Worm (Caenorhabditis elegans): ENCODE results near the gene F27B3.6.

F27B3.6 gene

DNA sequence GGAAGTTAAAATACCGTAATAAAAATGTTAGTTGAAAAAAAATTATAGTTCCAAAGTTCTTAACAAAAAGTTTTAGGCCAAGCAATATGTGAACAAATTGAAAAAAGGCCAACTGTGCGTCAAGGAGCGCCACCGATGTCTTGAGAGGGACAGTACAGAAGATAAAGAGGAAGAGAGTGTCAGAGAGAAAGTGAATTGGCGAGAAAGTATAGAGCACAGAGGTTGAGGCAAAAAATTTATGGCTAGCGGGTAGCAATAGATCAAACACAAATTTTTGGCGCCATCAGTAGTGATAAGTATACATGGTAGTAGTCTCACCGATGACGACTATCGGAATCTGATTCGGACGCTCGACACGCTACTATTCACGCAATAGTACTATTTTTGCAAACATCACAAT, 25.9 kb upstream of the F27B3.6 start:
- TF ChIP-seq nhr-76 (tag; optimal IDR thresholded peaks at IDR 0.05) (no peak), ceh-39 (tag; optimal IDR thresholded peaks at IDR 0.05) (no peak), cnd-1 (tag; optimal IDR thresholded peaks at IDR 0.05) (no peak), hlh-1 (tag; optimal IDR thresholded peaks at IDR 0.05) (no peak), tbx-8 (GFP tag; optimal IDR thresholded peaks at IDR 0.05) (no peak), mls-2 (tag; optimal IDR thresholded peaks at IDR 0.05) (no peak), M03D4.4 (tag; optimal IDR thresholded peaks at IDR 0.05) (no peak)

DNA sequence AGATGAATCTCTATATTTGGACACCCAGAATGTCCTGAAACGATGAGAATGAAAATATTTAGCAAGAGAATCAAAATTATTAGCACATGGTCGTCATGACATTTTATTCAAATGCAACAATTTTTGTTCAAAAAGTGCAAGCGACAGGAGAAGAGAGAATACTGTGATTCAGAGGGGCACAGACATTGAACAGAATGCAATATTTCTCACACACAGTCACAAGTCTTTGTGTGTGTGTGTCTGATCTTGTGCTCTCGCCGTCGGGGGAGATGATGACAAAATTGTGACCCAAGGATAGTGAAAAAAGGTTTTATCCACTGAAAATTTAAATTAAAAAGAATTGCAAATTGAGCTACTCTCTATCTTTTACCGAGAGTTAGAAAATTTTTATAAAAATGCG, 24.8 kb upstream of the F27B3.6 start:
- TF ChIP-seq bed-3 (GFP tag; optimal IDR thresholded peaks at IDR 0.05) = no peak
- no peak for TF ChIP-seq ceh-39 (tag; optimal IDR thresholded peaks at IDR 0.05)
- no peak for TF ChIP-seq lsy-2 (tag; optimal IDR thresholded peaks at IDR 0.05)
- TF ChIP-seq ceh-43 (GFP tag; optimal IDR thresholded peaks at IDR 0.05) = no peak
- TF ChIP-seq cnd-1 (tag; optimal IDR thresholded peaks at IDR 0.05) = no peak

DNA sequence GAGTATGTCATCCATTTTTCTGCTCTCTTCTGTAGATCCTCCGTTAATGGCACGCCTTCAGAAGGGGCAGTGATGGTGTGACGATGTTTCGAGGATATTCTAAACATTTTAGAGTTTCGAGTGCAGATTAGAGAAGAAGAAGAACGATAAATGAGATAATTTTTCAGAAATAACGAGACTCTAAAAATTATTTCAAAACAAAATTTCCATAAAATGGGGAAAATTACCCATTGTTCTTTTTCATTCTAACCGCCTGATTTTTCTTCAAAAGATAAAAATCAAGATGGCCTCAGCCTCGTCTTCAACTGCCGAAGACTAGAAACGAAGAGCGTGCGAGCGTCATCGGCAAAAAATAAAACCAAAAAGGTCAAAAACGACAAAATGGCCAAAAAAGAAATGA, 22.7 kb upstream of the F27B3.6 start, which contains the start of gene let-765:
Gene let-765 (minus strand): TSS at position 101 of the 400 bp plus-strand sequence.
- TF ChIP-seq lin-13 (tag; optimal IDR thresholded peaks at IDR 0.05) = no peak
- TF ChIP-seq M03D4.4 (tag; optimal IDR thresholded peaks at IDR 0.05) = no peak
- no peak for TF ChIP-seq ztf-11 (tag; optimal IDR thresholded peaks at IDR 0.05)
- no peak for TF ChIP-seq snpc-4 (tag; optimal IDR thresholded peaks at IDR 0.05)
- TF ChIP-seq mls-2 (tag; optimal IDR thresholded peaks at IDR 0.05) = no peak
- no peak for TF ChIP-seq unc-120 (tag; optimal IDR thresholded peaks at IDR 0.05; ENCODE audit: poor library complexity, severe bottlenecking)
- no peak for TF ChIP-seq mep-1 (tag; optimal IDR thresholded peaks at IDR 0.05)

DNA sequence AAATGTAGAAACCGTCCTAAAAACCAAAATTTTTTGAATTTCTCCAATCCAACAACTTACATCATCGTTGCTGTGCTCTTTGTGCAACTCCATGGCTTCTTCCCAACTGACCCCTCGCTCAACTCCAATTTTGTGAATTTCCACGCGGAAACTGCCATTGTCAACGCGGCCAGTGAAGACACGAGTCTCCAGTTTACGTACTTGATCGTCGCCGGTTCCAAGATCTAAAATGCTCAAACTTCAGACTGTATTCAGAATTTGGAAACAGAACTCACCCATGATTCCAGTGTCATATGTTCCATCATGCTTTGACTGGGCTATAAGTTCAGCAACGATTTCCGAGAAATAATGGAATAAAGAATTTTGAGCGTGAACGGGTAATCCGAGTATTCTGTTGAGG, 15.7 kb upstream of the F27B3.6 start:
- no peak for TF ChIP-seq mls-2 (tag; optimal IDR thresholded peaks at IDR 0.05)
- no peak for TF ChIP-seq nhr-28 (tag; optimal IDR thresholded peaks at IDR 0.05)
- no peak for TF ChIP-seq hlh-1 (tag; optimal IDR thresholded peaks at IDR 0.05)
- no peak for TF ChIP-seq lin-32 (GFP tag; optimal IDR thresholded peaks at IDR 0.05)
- TF ChIP-seq blmp-1 (tag; optimal IDR thresholded peaks at IDR 0.05) = no peak
- no peak for TF ChIP-seq flh-1 (GFP tag; optimal IDR thresholded peaks at IDR 0.05)
- TF ChIP-seq pha-4 (tag; optimal IDR thresholded peaks at IDR 0.05) = no peak
- no peak for TF ChIP-seq lsy-2 (tag; optimal IDR thresholded peaks at IDR 0.05)
- TF ChIP-seq bed-3 (GFP tag; optimal IDR thresholded peaks at IDR 0.05) = no peak
- no peak for TF ChIP-seq ztf-11 (tag; optimal IDR thresholded peaks at IDR 0.05)
- TF ChIP-seq elt-3 (tag; optimal IDR thresholded peaks at IDR 0.05) = no peak
- no peak for TF ChIP-seq nhr-2 (tag; optimal IDR thresholded peaks at IDR 0.05)
- TF ChIP-seq M03D4.4 (tag; optimal IDR thresholded peaks at IDR 0.05) = no peak
- TF ChIP-seq nhr-76 (tag; optimal IDR thresholded peaks at IDR 0.05) = no peak
- no peak for TF ChIP-seq ceh-83 (GFP tag; optimal IDR thresholded peaks at IDR 0.05)
- TF ChIP-seq unc-39 (tag; optimal IDR thresholded peaks at IDR 0.05) = no peak

DNA sequence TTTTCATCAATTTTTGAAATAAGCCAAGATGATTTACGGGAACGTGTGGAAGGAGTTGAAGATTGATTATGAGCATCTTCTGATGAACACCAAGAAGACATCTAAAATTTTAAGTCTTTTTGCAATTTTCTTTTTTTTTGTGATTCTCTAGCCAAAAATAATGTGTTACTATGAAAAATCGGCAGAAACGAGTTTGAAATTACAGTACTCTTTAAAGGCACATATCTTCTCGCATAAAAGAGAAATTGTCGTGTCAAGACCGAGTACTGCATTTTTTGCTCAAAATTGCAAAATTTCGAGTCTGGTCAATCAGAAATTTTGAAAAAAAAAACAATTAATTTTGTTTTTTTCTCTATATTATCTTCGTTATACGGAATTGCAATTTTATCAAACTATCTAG, 13.7 kb upstream of the F27B3.6 start, which contains the start of gene F20H11.1:
Gene F20H11.1 (minus strand): TSS at position 101 of the 400 bp plus-strand sequence.
- TF ChIP-seq drap-1 (GFP tag; optimal IDR thresholded peaks at IDR 0.05) (no peak), tbx-8 (GFP tag; optimal IDR thresholded peaks at IDR 0.05) (no peak), zip-8 (tag; optimal IDR thresholded peaks at IDR 0.05) (no peak), elt-3 (tag; optimal IDR thresholded peaks at IDR 0.05) (no peak), nhr-28 (tag; optimal IDR thresholded peaks at IDR 0.05) (no peak), ces-1 (GFP tag; optimal IDR thresholded peaks at IDR 0.05) (no peak), flh-1 (GFP tag; optimal IDR thresholded peaks at IDR 0.05) (no peak), lin-13 (tag; optimal IDR thresholded peaks at IDR 0.05) (no peak), nhr-237 (tag; optimal IDR thresholded peaks at IDR 0.05) (no peak), nhr-12 (tag; optimal IDR thresholded peaks at IDR 0.05) (no peak), mls-2 (tag; optimal IDR thresholded peaks at IDR 0.05) (no peak), sem-2 (GFP tag; optimal IDR thresholded peaks at IDR 0.05) (no peak), ham-2 (GFP tag; optimal IDR thresholded peaks at IDR 0.05) (no peak), unc-39 (tag; optimal IDR thresholded peaks at IDR 0.05) (no peak), lsy-2 (tag; optimal IDR thresholded peaks at IDR 0.05) (no peak)

DNA sequence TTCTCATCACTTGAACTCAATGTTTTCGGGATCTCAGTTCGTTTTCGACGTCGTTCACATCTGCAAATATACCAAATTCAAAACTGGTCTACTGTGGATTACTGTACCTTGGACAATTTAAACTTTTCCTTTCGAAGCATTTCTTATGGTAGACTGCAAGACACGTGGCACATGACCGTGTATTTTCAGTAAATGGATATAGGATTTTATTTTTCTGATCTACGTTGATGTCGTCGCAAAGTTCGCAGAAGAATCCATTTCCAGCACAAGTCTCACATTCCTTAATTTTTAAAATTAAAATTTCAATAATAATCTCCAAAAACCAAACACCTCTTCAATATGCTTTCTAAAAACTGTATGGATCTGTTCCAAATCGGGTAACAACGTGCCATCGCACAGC, 11.1 kb upstream of the F27B3.6 start:
- TF ChIP-seq ham-2 (GFP tag; optimal IDR thresholded peaks at IDR 0.05) (no peak), nhr-237 (tag; optimal IDR thresholded peaks at IDR 0.05) (no peak)

Measured in whole organism, mixed stage, embryonic.